Fruit fly (Drosophila melanogaster) whole organism, embryonic: ENCODE results near the gene MED27.

ENCODE experiments used
- Atf3 ChIP-seq: fragments of 200-800 bp; sonication (Bioruptor generic); optimal IDR thresholded peaks from 3 replicates; lab custom pipeline; 2016; ENCODE audit warnings: missing biosample characterization, missing genetic modification characterization
- Awh ChIP-seq: fragments of 200-800 bp; sonication (Bioruptor generic); IDR thresholded peaks from 2 replicates; pipeline ENCODE4, ENCODE4 v1.3.6; 2022; ENCODE audit warnings: missing biosample characterization, missing genetic modification characterization
- BtbVII ChIP-seq: fragments of 200-800 bp; sonication (Bioruptor generic); optimal IDR thresholded peaks from 3 replicates; lab custom pipeline; 2017; ENCODE audit warnings: missing biosample characterization, mild to moderate bottlenecking, missing genetic modification characterization
- C15 ChIP-seq: fragments of 200-800 bp; sonication (Bioruptor generic); IDR thresholded peaks from 3 replicates; pipeline ENCODE4 v1.3.6; 2022; ENCODE audit warnings: missing biosample characterization, missing genetic modification characterization
- CG11723 ChIP-seq: fragments of 200-800 bp; sonication (Bioruptor generic); optimal IDR thresholded peaks from 2 replicates; lab custom pipeline; 2017; ENCODE audit warnings: missing biosample characterization, mild to moderate bottlenecking, missing genetic modification characterization
- CG13424 ChIP-seq: fragments of 200-800 bp; sonication (Bioruptor generic); optimal IDR thresholded peaks from 2 replicates; lab custom pipeline; 2019; ENCODE audit warnings: missing biosample characterization, mild to moderate bottlenecking, missing genetic modification characterization, moderate library complexity
- CG1603 ChIP-seq: fragments of 200-800 bp; sonication (Bioruptor generic); optimal IDR thresholded peaks from 2 replicates; lab custom pipeline; 2019; ENCODE audit warnings: missing biosample characterization, mild to moderate bottlenecking, missing genetic modification characterization, moderate library complexity
- CG1647 ChIP-seq: fragments of 200-800 bp; sonication (Bioruptor generic); optimal IDR thresholded peaks from 3 replicates; lab custom pipeline; 2016; ENCODE audit warnings: missing biosample characterization, missing genetic modification characterization
- CG17568 ChIP-seq: fragments of 200-800 bp; sonication (Bioruptor generic); optimal IDR thresholded peaks from 2 replicates; lab custom pipeline; 2018; ENCODE audit warnings: missing biosample characterization, mild to moderate bottlenecking, missing genetic modification characterization, moderate library complexity
- CG31365 ChIP-seq: fragments of 200-800 bp; sonication (Bioruptor generic); optimal IDR thresholded peaks from 2 replicates; lab custom pipeline; 2018; ENCODE audit warnings: missing biosample characterization, mild to moderate bottlenecking, missing genetic modification characterization
- CG31388 ChIP-seq: fragments of 200-800 bp; sonication (Bioruptor generic); optimal IDR thresholded peaks from 2 replicates; lab custom pipeline; 2016; ENCODE audit warnings: missing biosample characterization, missing genetic modification characterization
- CG33213 ChIP-seq: fragments of 200-800 bp; sonication (Bioruptor generic); optimal IDR thresholded peaks from 3 replicates; lab custom pipeline; 2016; ENCODE audit warnings: missing biosample characterization, missing genetic modification characterization
- CG4360 ChIP-seq: fragments of 200-800 bp; sonication (Bioruptor generic); IDR thresholded peaks from 2 replicates; pipeline ENCODE4 v1.3.6; 2022; ENCODE audit warnings: missing biosample characterization, missing genetic modification characterization
- CG5245 ChIP-seq: fragments of 200-800 bp; sonication (Bioruptor generic); optimal IDR thresholded peaks from 3 replicates; lab custom pipeline; 2016; ENCODE audit warnings: missing biosample characterization, missing genetic modification characterization
- CG6765 ChIP-seq: fragments of 200-800 bp; sonication (Bioruptor generic); optimal IDR thresholded peaks from 3 replicates; lab custom pipeline; 2017; ENCODE audit warnings: missing biosample characterization, mild to moderate bottlenecking, missing genetic modification characterization
- CG6813 ChIP-seq: fragments of 200-800 bp; sonication (Bioruptor generic); optimal IDR thresholded peaks from 2 replicates; lab custom pipeline; 2017; ENCODE audit warnings: missing biosample characterization, missing genetic modification characterization, mild to moderate bottlenecking, moderate library complexity, missing genetic modification reagents
- CG7786 ChIP-seq: fragments of 200-800 bp; sonication (Bioruptor generic); optimal IDR thresholded peaks from 2 replicates; lab custom pipeline; 2016; ENCODE audit warnings: missing biosample characterization, missing genetic modification characterization
- CG7987 ChIP-seq: fragments of 200-800 bp; sonication (Bioruptor generic); optimal IDR thresholded peaks from 2 replicates; lab custom pipeline; 2018; ENCODE audit warnings: missing biosample characterization, mild to moderate bottlenecking, missing genetic modification characterization, moderate library complexity
- Doc3 ChIP-seq: fragments of 200-800 bp; sonication (Bioruptor generic); IDR thresholded peaks from 3 replicates; pipeline ENCODE4 v1.3.6; 2022; ENCODE audit warnings: missing biosample characterization, missing genetic modification characterization; ENCODE audit not compliant: partially characterized antibody
- GATAe ChIP-seq: fragments of 200-800 bp; sonication (Bioruptor generic); conservative IDR thresholded peaks from 2 replicates; pipeline ENCODE4 v1.3.6; 2022; ENCODE audit warnings: missing biosample characterization, missing genetic modification characterization
- Hr78 ChIP-seq, 2 experiments: fragments of 200-800 bp in 1 of 2; fragments of >200 bp in 1 of 2; sonication (Bioruptor generic) in 1 of 2; optimal IDR thresholded peaks; 2 replicates each; lab custom pipeline; 2017 to 2019; ENCODE audit warnings: missing biosample characterization in 2 of 2, missing genetic modification characterization in 2 of 2, mild to moderate bottlenecking in 1 of 2, moderate library complexity in 1 of 2
- Mad ChIP-seq: fragments of 200-800 bp; sonication (Bioruptor generic); optimal IDR thresholded peaks from 2 replicates; lab custom pipeline; 2016; ENCODE audit warnings: missing biosample characterization, missing genetic modification characterization
- Spps ChIP-seq: fragments of 200-800 bp; sonication (Bioruptor generic); optimal IDR thresholded peaks from 2 replicates; lab custom pipeline; 2018; ENCODE audit warnings: missing biosample characterization, mild to moderate bottlenecking, missing genetic modification characterization
- Ssrp ChIP-seq: fragments of 200-800 bp; sonication (Bioruptor generic); optimal IDR thresholded peaks from 2 replicates; lab custom pipeline; 2018; ENCODE audit warnings: missing biosample characterization, mild to moderate bottlenecking, missing genetic modification characterization, moderate library complexity
- Stat92E ChIP-seq, 3 experiments: fragments of >200 bp in 2 of 3; fragments of 200-800 bp in 1 of 3; sonication (Bioruptor generic) in 1 of 3; optimal IDR thresholded peaks; 2 replicates each; lab custom pipeline; 2017 to 2019; ENCODE audit warnings: missing biosample characterization in 3 of 3, missing genetic modification characterization in 3 of 3, mild to moderate bottlenecking in 1 of 3, moderate library complexity in 1 of 3
- Xrp1 ChIP-seq: fragments of 200-800 bp; sonication (Bioruptor generic); IDR thresholded peaks from 2 replicates; pipeline ENCODE4 v1.3.6; 2022; ENCODE audit warnings: missing biosample characterization, missing genetic modification characterization
- ara ChIP-seq: fragments of 200-800 bp; sonication (Bioruptor generic); IDR thresholded peaks from 2 replicates; pipeline ENCODE4 v1.3.6; 2022; ENCODE audit warnings: missing biosample characterization, missing genetic modification characterization
- crol ChIP-seq: fragments of 200-800 bp; sonication (Bioruptor generic); IDR thresholded peaks from 2 replicates; pipeline ENCODE4 v1.3.6; 2022; ENCODE audit warnings: missing biosample characterization, missing genetic modification characterization
- da ChIP-seq: fragments of 200-800 bp; sonication (Bioruptor generic); optimal IDR thresholded peaks from 2 replicates; lab custom pipeline; 2016; ENCODE audit warnings: missing biosample characterization, missing genetic modification characterization
- dmrt11E ChIP-seq: fragments of 200-800 bp; sonication (Bioruptor generic); optimal IDR thresholded peaks from 3 replicates; lab custom pipeline; 2018; ENCODE audit warnings: missing biosample characterization, mild to moderate bottlenecking, missing genetic modification characterization, moderate library complexity
- fu2 ChIP-seq: fragments of 200-800 bp; sonication (Bioruptor generic); optimal IDR thresholded peaks from 2 replicates; lab custom pipeline; 2016; ENCODE audit warnings: missing biosample characterization, missing genetic modification characterization
- gem ChIP-seq: fragments of 200-800 bp; sonication (Bioruptor generic); optimal IDR thresholded peaks from 2 replicates; lab custom pipeline; 2019; ENCODE audit warnings: missing biosample characterization, mild to moderate bottlenecking, missing genetic modification characterization, moderate library complexity
- gfzf ChIP-seq: fragments of 200-800 bp; sonication (Bioruptor generic); optimal IDR thresholded peaks from 2 replicates; lab custom pipeline; 2016; ENCODE audit warnings: missing biosample characterization, mild to moderate bottlenecking, missing genetic modification characterization, moderate library complexity
- hkb ChIP-seq, 2 experiments: fragments of 200-800 bp in 1 of 2; fragments of >200 bp in 1 of 2; sonication (Bioruptor generic) in 1 of 2; IDR thresholded peaks in 1 of 2; optimal IDR thresholded peaks in 1 of 2; 2 replicates each; pipeline versions ENCODE4 v1.3.6 to Lab custom; 2017 to 2022; ENCODE audit warnings: missing biosample characterization in 1 of 2, missing genetic modification characterization in 1 of 2
- kah ChIP-seq: fragments of 200-800 bp; sonication (Bioruptor generic); optimal IDR thresholded peaks from 2 replicates; lab custom pipeline; 2018; ENCODE audit warnings: missing biosample characterization, mild to moderate bottlenecking, missing genetic modification characterization
- kay ChIP-seq: fragments of 200-800 bp; sonication (Bioruptor generic); optimal IDR thresholded peaks from 2 replicates; lab custom pipeline; 2016; ENCODE audit warnings: missing biosample characterization, missing genetic modification characterization
- oc ChIP-seq: fragments of 200-800 bp; sonication (Bioruptor generic); optimal IDR thresholded peaks from 2 replicates; lab custom pipeline; 2018; ENCODE audit warnings: missing biosample characterization, mild to moderate bottlenecking, missing genetic modification characterization, moderate library complexity
- p53 ChIP-seq: fragments of 200-800 bp; sonication (Bioruptor generic); optimal IDR thresholded peaks from 2 replicates; lab custom pipeline; 2016; ENCODE audit warnings: missing biosample characterization, missing genetic modification characterization
- phol ChIP-seq: fragments of 200-800 bp; sonication (Bioruptor generic); optimal IDR thresholded peaks from 3 replicates; lab custom pipeline; 2018; ENCODE audit warnings: missing biosample characterization, mild to moderate bottlenecking, missing genetic modification characterization, moderate library complexity
- run ChIP-seq: fragments of 200-800 bp; sonication (Bioruptor generic); optimal IDR thresholded peaks from 3 replicates; lab custom pipeline; 2018; ENCODE audit warnings: missing biosample characterization, mild to moderate bottlenecking, missing genetic modification characterization
- sc ChIP-seq, 3 experiments: fragments of >200 bp in 2 of 3; fragments of 200-800 bp in 1 of 3; sonication (Bioruptor generic) in 1 of 3; optimal IDR thresholded peaks; 2 replicates in 2 of 3; 3 replicates in 1 of 3; lab custom pipeline; 2017; ENCODE audit warnings: mild to moderate bottlenecking in 1 of 3, missing biosample characterization in 1 of 3, missing genetic modification characterization in 1 of 3, missing genetic modification reagents in 1 of 3
- scrt ChIP-seq: fragments of 200-800 bp; sonication (Bioruptor generic); optimal IDR thresholded peaks from 2 replicates; lab custom pipeline; 2018; ENCODE audit warnings: missing biosample characterization, mild to moderate bottlenecking, missing genetic modification characterization, moderate library complexity
- sim ChIP-seq: fragments of 200-800 bp; sonication (Bioruptor generic); IDR thresholded peaks from 2 replicates; pipeline ENCODE4 v1.3.6; 2022; ENCODE audit warnings: missing biosample characterization, missing genetic modification characterization
- sna ChIP-seq: fragments of 200-800 bp; sonication (Bioruptor generic); IDR thresholded peaks from 2 replicates; pipeline ENCODE4 v1.3.6; 2022; ENCODE audit warnings: missing biosample characterization, missing genetic modification characterization; ENCODE audit not compliant: partially characterized antibody
- toy ChIP-seq: fragments of 200-800 bp; sonication (Bioruptor generic); IDR thresholded peaks from 2 replicates; pipeline ENCODE4 v1.3.6; 2022; ENCODE audit warnings: missing biosample characterization, missing genetic modification characterization
- trh ChIP-seq: fragments of 200-800 bp; sonication (Bioruptor generic); optimal IDR thresholded peaks from 2 replicates; lab custom pipeline; 2016; ENCODE audit warnings: missing biosample characterization, missing genetic modification characterization
- ttk ChIP-seq: fragments of 200-800 bp; sonication (Bioruptor generic); IDR thresholded peaks from 2 replicates; pipeline ENCODE4 v2.1.2; 2022; ENCODE audit warnings: missing biosample characterization, missing genetic modification characterization
- zen2 ChIP-seq: fragments of 200-800 bp; sonication (Bioruptor generic); IDR thresholded peaks from 3 replicates; pipeline ENCODE4 v1.3.6; 2022; ENCODE audit warnings: missing biosample characterization, missing genetic modification characterization; ENCODE audit not compliant: partially characterized antibody

Gene MED27

dm6 chr3R:5705469-5706067 lies 50.6 kb downstream of the MED27 start (continued):
- TF ChIP-seq sna (GFP tag; lab: Robert Waterston, UW) (no peak), kah (GFP tag; lab: Kevin White, UChicago) (peak; percentile 41), kay (no peak), toy (no peak), ttk (0 out of 2 replicates have a peak, but pooled peaks have one; percentile 6), CG13424 (tag; lab: Kevin White, UChicago) (peak; percentile 82), Mad (GFP tag; lab: Kevin White, UChicago) (peak; percentile 4), Doc3 (GFP tag; lab: Robert Waterston, UW) (no peak), gem (tag; lab: Kevin White, UChicago) (peak; percentile 82), Atf3 (no peak), CG1603 (no peak), CG11723 (GFP tag; lab: Kevin White, UChicago) (peak; percentile 47), Awh (peak; percentile 28; the same call in 1 of the 2 replicates), CG4360 (GFP tag; lab: Robert Waterston, UW) (no peak), zen2 (GFP tag; lab: Robert Waterston, UW) (no peak), CG31365 (tag; lab: Kevin White, UChicago) (no peak), Ssrp (tag; lab: Kevin White, UChicago) (peak; percentile 63), dmrt11E (tag; lab: Kevin White, UChicago) (no peak), fu2 (GFP tag; lab: Kevin White, UChicago) (no peak), p53 (no peak), crol (GFP tag; lab: Robert Waterston, UW) (no peak), oc (tag; lab: Kevin White, UChicago) (peak; percentile 20), CG6813 (GFP tag; lab: Kevin White, UChicago) (peak; percentile 52), CG6765 (GFP tag; lab: Kevin White, UChicago) (peak; percentile 61), scrt (no peak), Xrp1 (peak; percentile 68; the same call in 1 of the 2 replicates), trh (GFP tag; lab: Kevin White, UChicago) (no peak), ara (GFP tag; lab: Robert Waterston, UW) (peak; percentile 57; the same call in 1 of the 2 replicates), C15 (GFP tag; lab: Robert Waterston, UW) (no peak), CG1647 (GFP tag; lab: Kevin White, UChicago) (peak; percentile 27), gfzf (GFP tag; lab: Kevin White, UChicago) (no peak), CG33213 (GFP tag; lab: Kevin White, UChicago) (no peak), CG7987 (GFP tag; lab: Kevin White, UChicago) (peak; percentile 92), CG17568 (GFP tag; lab: Kevin White, UChicago) (no peak), Hr78 (GFP tag; optimal IDR thresholded peaks at IDR 0.05; lab: Kevin White, UChicago) (no peak), sim (GFP tag; lab: Robert Waterston, UW) (no peak), phol (tag; lab: Kevin White, UChicago) (peak; percentile 80), da (GFP tag; lab: Kevin White, UChicago) (no peak), GATAe (GFP tag; lab: Robert Waterston, UW) (no peak), run (tag; lab: Kevin White, UChicago) (peak; percentile 25), CG7786 (GFP tag; lab: Kevin White, UChicago) (peak; percentile 5), Stat92E (GFP tag; optimal IDR thresholded peaks at IDR 0.05; lab: Kevin White, UChicago) (peak in 1 of 3 experiments; percentile 33), hkb (optimal IDR thresholded peaks at IDR 0.05; lab: Kevin White, UChicago) (no peak), hkb (GFP tag; IDR thresholded peaks at IDR 0.05; lab: Robert Waterston, UW) (peak; percentile 25; the same call in 1 of the 2 replicates), CG5245 (GFP tag; lab: Kevin White, UChicago) (no peak), sc (optimal IDR thresholded peaks at IDR 0.05; lab: Kevin White, UChicago) (no peak), sc (GFP tag; optimal IDR thresholded peaks at IDR 0.05; lab: Kevin White, UChicago) (peak; percentile 46), BtbVII (GFP tag; lab: Kevin White, UChicago) (peak; percentile 46), CG31388 (GFP tag; lab: Kevin White, UChicago) (no peak), Spps (peak; percentile 49)
